Worm (Caenorhabditis elegans): ENCODE results near the gene hrg-4.

DNA sequence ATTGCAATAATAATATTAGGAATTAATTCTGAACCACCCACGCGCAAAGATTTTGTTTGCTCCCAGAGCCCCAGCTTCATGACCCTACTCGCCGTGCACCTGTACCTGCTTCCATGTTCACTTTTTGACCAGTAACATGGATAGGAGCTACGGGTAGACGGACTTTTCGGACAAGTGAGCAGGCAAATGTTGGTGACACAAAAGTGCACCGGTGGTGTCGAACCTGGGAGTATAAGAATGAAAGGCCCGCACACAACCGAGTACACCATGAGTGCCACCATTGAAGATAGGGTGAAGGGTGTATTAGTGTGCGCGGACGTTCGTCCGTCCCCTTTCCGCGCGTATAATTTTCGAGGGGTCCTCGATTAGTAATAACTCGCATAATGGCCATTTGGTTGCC is 4.9 kb downstream of the hrg-4 start:
- TF ChIP-seq lin-13 (tag; optimal IDR thresholded peaks at IDR 0.05) (peak; percentile 91), nhr-237 (tag; optimal IDR thresholded peaks at IDR 0.05) (no peak), ceh-43 (GFP tag; optimal IDR thresholded peaks at IDR 0.05) (peak; percentile 96), bed-3 (GFP tag; optimal IDR thresholded peaks at IDR 0.05) (peak; percentile 95), nhr-76 (tag; optimal IDR thresholded peaks at IDR 0.05) (peak; percentile 76), elt-1 (tag; optimal IDR thresholded peaks at IDR 0.05; ENCODE audit: borderline replicate concordance, insufficient read depth) (peak; percentile 2), blmp-1 (tag; optimal IDR thresholded peaks at IDR 0.05) (no peak), unc-62 (GFP tag; optimal IDR thresholded peaks at IDR 0.05) (peak; percentile 88), M03D4.4 (tag; optimal IDR thresholded peaks at IDR 0.05) (peak; percentile 99), snpc-4 (tag; optimal IDR thresholded peaks at IDR 0.05) (no peak)
